Fruit fly (Drosophila melanogaster) whole organism, embryonic: ENCODE data around the gene Sys1.

Experiments
- CG10543 ChIP-seq: fragments of 200-800 bp; sonication (Bioruptor generic); optimal IDR thresholded peaks from 3 replicates; lab custom pipeline; 2017; ENCODE audit warnings: missing biosample characterization, mild to moderate bottlenecking, missing genetic modification characterization, moderate library complexity
- CG11695 ChIP-seq: fragments of 200-800 bp; sonication (Bioruptor generic); IDR thresholded peaks from 3 replicates; pipeline ENCODE4 v1.3.6; 2022; ENCODE audit warnings: missing biosample characterization, missing genetic modification characterization
- CG16813 ChIP-seq: fragments of 200-800 bp; sonication (Bioruptor generic); IDR thresholded peaks from 3 replicates; pipeline ENCODE4 v1.3.6; 2022; ENCODE audit warnings: missing biosample characterization, missing genetic modification characterization; ENCODE audit not compliant: partially characterized antibody
- CG2678 ChIP-seq: fragments of 200-800 bp; sonication (Bioruptor generic); optimal IDR thresholded peaks from 3 replicates; lab custom pipeline; 2019; ENCODE audit warnings: missing biosample characterization, mild to moderate bottlenecking, missing genetic modification characterization, moderate library complexity
- CG34376 ChIP-seq: fragments of 200-800 bp; sonication (Bioruptor generic); optimal IDR thresholded peaks from 2 replicates; lab custom pipeline; 2018; ENCODE audit warnings: missing biosample characterization, mild to moderate bottlenecking, missing genetic modification characterization
- CG42726 ChIP-seq: fragments of 200-800 bp; sonication (Bioruptor generic); IDR thresholded peaks from 2 replicates; pipeline ENCODE4 v1.3.6; 2022; ENCODE audit warnings: missing biosample characterization, missing genetic modification characterization; ENCODE audit not compliant: partially characterized antibody
- CG7357 ChIP-seq: fragments of 200-800 bp; sonication (Bioruptor generic); IDR thresholded peaks from 3 replicates; pipeline ENCODE4 v1.3.6; 2022; ENCODE audit warnings: missing biosample characterization, missing genetic modification characterization
- CG8290 ChIP-seq, 3 experiments: fragments of 200-800 bp; sonication (Bioruptor generic); optimal IDR thresholded peaks; 2 replicates each; lab custom pipeline; 2016 to 2019; ENCODE audit warnings: missing biosample characterization in 3 of 3, missing genetic modification characterization in 3 of 3, mild to moderate bottlenecking in 2 of 3, moderate library complexity in 1 of 3
- CG8765 ChIP-seq: fragments of 200-800 bp; sonication (Bioruptor generic); IDR thresholded peaks from 2 replicates; pipeline ENCODE4 v1.3.6; 2022; ENCODE audit warnings: missing biosample characterization, missing genetic modification characterization
- Dip2 ChIP-seq: fragments of 200-800 bp; sonication (Bioruptor generic); IDR thresholded peaks from 2 replicates; pipeline ENCODE4 v1.3.6; 2022; ENCODE audit warnings: missing biosample characterization, missing genetic modification characterization
- Dll ChIP-seq: fragments of 200-800 bp; sonication (Bioruptor generic); IDR thresholded peaks from 4 replicates; pipeline ENCODE4 v1.3.6; 2022; ENCODE audit warnings: missing biosample characterization, missing genetic modification characterization; ENCODE audit not compliant: partially characterized antibody
- HLH4C ChIP-seq: fragments of 200-800 bp; sonication (Bioruptor generic); IDR thresholded peaks from 3 replicates; pipeline ENCODE4 v1.3.6; 2022; ENCODE audit warnings: missing biosample characterization, missing genetic modification characterization; ENCODE audit not compliant: partially characterized antibody
- Hey ChIP-seq: fragments of 200-800 bp; sonication (Bioruptor generic); optimal IDR thresholded peaks from 3 replicates; lab custom pipeline; 2018; ENCODE audit warnings: missing biosample characterization, mild to moderate bottlenecking, missing genetic modification characterization
- Hr51 ChIP-seq, 2 experiments: fragments of 200-800 bp; sonication (Bioruptor generic); optimal IDR thresholded peaks; 2 replicates in 1 of 2; 3 replicates in 1 of 2; lab custom pipeline; 2016 to 2018; ENCODE audit warnings: missing biosample characterization in 2 of 2, missing genetic modification characterization in 2 of 2, mild to moderate bottlenecking in 1 of 2, moderate library complexity in 1 of 2
- Lim3 ChIP-seq: fragments of 200-800 bp; sonication (Bioruptor generic); IDR thresholded peaks from 2 replicates; pipeline ENCODE4 v1.3.6; 2022; ENCODE audit warnings: missing biosample characterization, missing genetic modification characterization
- Med ChIP-seq: fragments of 200-800 bp; sonication (Bioruptor generic); peaks from one replicate; lab custom pipeline; 2016; ENCODE audit warnings: missing biosample characterization, missing genetic modification characterization, mild to moderate bottlenecking, inconsistent platforms, moderate library complexity
- Opbp ChIP-seq: fragments of 200-800 bp; sonication (Bioruptor generic); IDR thresholded peaks from 3 replicates; pipeline ENCODE4 v1.3.6; 2022; ENCODE audit warnings: missing biosample characterization, missing genetic modification characterization; ENCODE audit not compliant: partially characterized antibody
- Pdp1 ChIP-seq, 2 experiments: fragments of 200-800 bp; sonication (Bioruptor generic); optimal IDR thresholded peaks; 3 replicates each; lab custom pipeline; 2016; ENCODE audit warnings: missing biosample characterization in 2 of 2, missing genetic modification characterization in 2 of 2, mild to moderate bottlenecking in 1 of 2, moderate library complexity in 1 of 2
- Sox102F ChIP-seq: fragments of 200-800 bp; sonication (Bioruptor generic); optimal IDR thresholded peaks from 2 replicates; lab custom pipeline; 2018; ENCODE audit warnings: missing biosample characterization, mild to moderate bottlenecking, missing genetic modification characterization, moderate library complexity
- amos ChIP-seq: fragments of 200-800 bp; sonication (Bioruptor generic); IDR thresholded peaks from 2 replicates; pipeline ENCODE4 v1.3.6; 2022; ENCODE audit warnings: missing biosample characterization, missing genetic modification characterization; ENCODE audit not compliant: partially characterized antibody
- ato ChIP-seq: fragments of 200-800 bp; sonication (Bioruptor generic); IDR thresholded peaks from 2 replicates; pipeline ENCODE4 v1.3.6; 2022; ENCODE audit warnings: missing biosample characterization, missing genetic modification characterization; ENCODE audit not compliant: partially characterized antibody
- br ChIP-seq: fragments of >200 bp; optimal IDR thresholded peaks from 2 replicates; lab custom pipeline; 2017
- danr ChIP-seq: fragments of 200-800 bp; sonication (Bioruptor generic); IDR thresholded peaks from 2 replicates; pipeline ENCODE4 v1.3.6; 2022; ENCODE audit warnings: missing biosample characterization, missing genetic modification characterization
- exex ChIP-seq: fragments of 200-800 bp; sonication (Bioruptor generic); optimal IDR thresholded peaks from 4 replicates; lab custom pipeline; 2018; ENCODE audit warnings: missing biosample characterization, mild to moderate bottlenecking, missing genetic modification characterization, moderate library complexity
- gce ChIP-seq: fragments of 200-800 bp; sonication (Bioruptor generic); IDR thresholded peaks from 3 replicates; pipeline ENCODE4 v1.3.6; 2022; ENCODE audit warnings: missing biosample characterization, missing genetic modification characterization
- gem ChIP-seq: fragments of 200-800 bp; sonication (Bioruptor generic); optimal IDR thresholded peaks from 2 replicates; lab custom pipeline; 2019; ENCODE audit warnings: missing biosample characterization, mild to moderate bottlenecking, missing genetic modification characterization, moderate library complexity
- hb ChIP-seq: fragments of 200-800 bp; sonication (Bioruptor generic); IDR thresholded peaks from 3 replicates; pipeline ENCODE4 v1.3.6; 2022; ENCODE audit warnings: missing biosample characterization, missing genetic modification characterization; ENCODE audit not compliant: partially characterized antibody
- hbn ChIP-seq: fragments of 200-800 bp; sonication (Bioruptor generic); IDR thresholded peaks from 2 replicates; pipeline ENCODE4 v1.3.6; 2022; ENCODE audit warnings: missing biosample characterization, missing genetic modification characterization; ENCODE audit not compliant: partially characterized antibody
- ind ChIP-seq: fragments of 200-800 bp; sonication (Bioruptor generic); optimal IDR thresholded peaks from 3 replicates; lab custom pipeline; 2016; ENCODE audit warnings: missing biosample characterization, missing genetic modification characterization
- insv ChIP-seq, 2 experiments: fragments of 200-800 bp; sonication (Bioruptor generic); optimal IDR thresholded peaks; 3 replicates each; lab custom pipeline; 2016 to 2018; ENCODE audit warnings: missing biosample characterization in 2 of 2, missing genetic modification characterization in 2 of 2
- inv ChIP-seq: fragments of 200-800 bp; sonication (Bioruptor generic); IDR thresholded peaks from 2 replicates; pipeline ENCODE4 v1.3.6; 2022; ENCODE audit warnings: missing biosample characterization, missing genetic modification characterization; ENCODE audit not compliant: partially characterized antibody
- knrl ChIP-seq: fragments of 200-800 bp; sonication (Bioruptor generic); IDR thresholded peaks from 3 replicates; pipeline ENCODE4 v1.3.6; 2022; ENCODE audit warnings: missing biosample characterization, missing genetic modification characterization; ENCODE audit not compliant: partially characterized antibody
- lov ChIP-seq, 2 experiments: fragments of 200-800 bp in 1 of 2; fragments of >200 bp in 1 of 2; sonication (Bioruptor generic) in 1 of 2; IDR thresholded peaks in 1 of 2; optimal IDR thresholded peaks in 1 of 2; 2 replicates in 1 of 2; 3 replicates in 1 of 2; pipeline versions ENCODE4 v1.3.6 to Lab custom; 2017 to 2022; ENCODE audit warnings: missing biosample characterization in 1 of 2, missing genetic modification characterization in 1 of 2
- mirr ChIP-seq: fragments of 200-800 bp; sonication (Bioruptor generic); optimal IDR thresholded peaks from 3 replicates; lab custom pipeline; 2018; ENCODE audit warnings: missing biosample characterization, mild to moderate bottlenecking, missing genetic modification characterization
- mld ChIP-seq: fragments of 200-800 bp; sonication (Bioruptor generic); IDR thresholded peaks from 3 replicates; pipeline ENCODE4 v1.3.6; 2022; ENCODE audit warnings: missing biosample characterization, missing genetic modification characterization; ENCODE audit not compliant: partially characterized antibody
- nerfin-2 ChIP-seq: fragments of 200-800 bp; sonication (Bioruptor generic); IDR thresholded peaks from 2 replicates; pipeline ENCODE4 v1.3.6; 2022; ENCODE audit warnings: missing biosample characterization, missing genetic modification characterization; ENCODE audit not compliant: partially characterized antibody
- otp ChIP-seq: fragments of 200-800 bp; sonication (Bioruptor generic); IDR thresholded peaks from 3 replicates; pipeline ENCODE4, ENCODE4 v1.3.6; 2022; ENCODE audit warnings: missing biosample characterization, missing genetic modification characterization
- pb ChIP-seq: fragments of 200-800 bp; sonication (Bioruptor generic); optimal IDR thresholded peaks from 3 replicates; lab custom pipeline; 2016; ENCODE audit warnings: missing biosample characterization, missing genetic modification characterization
- pzg ChIP-seq: fragments of 200-800 bp; sonication (Bioruptor generic); optimal IDR thresholded peaks from 3 replicates; lab custom pipeline; 2018; ENCODE audit warnings: missing biosample characterization, mild to moderate bottlenecking, missing genetic modification characterization, moderate library complexity
- sens ChIP-seq: fragments of 200-800 bp; sonication (Bioruptor generic); peaks from one replicate; lab custom pipeline; 2016; ENCODE audit warnings: missing biosample characterization, missing genetic modification characterization
- sisA ChIP-seq: fragments of 200-800 bp; sonication (Bioruptor generic); IDR thresholded peaks from 2 replicates; pipeline ENCODE4 v1.3.6; 2022; ENCODE audit warnings: missing biosample characterization, missing genetic modification characterization
- sna ChIP-seq: fragments of 200-800 bp; sonication (Bioruptor generic); IDR thresholded peaks from 2 replicates; pipeline ENCODE4 v1.3.6; 2022; ENCODE audit warnings: missing biosample characterization, missing genetic modification characterization; ENCODE audit not compliant: partially characterized antibody
- so ChIP-seq: fragments of 200-800 bp; sonication (Bioruptor generic); IDR thresholded peaks from 3 replicates; pipeline ENCODE4 v1.3.6; 2022; ENCODE audit warnings: missing biosample characterization, missing genetic modification characterization
- sug ChIP-seq: fragments of 200-800 bp; optimal IDR thresholded peaks from 2 replicates; lab custom pipeline; 2019; ENCODE audit warnings: missing biosample characterization, mild to moderate bottlenecking, missing genetic modification characterization, moderate library complexity
- tin ChIP-seq: fragments of 200-800 bp; sonication (Bioruptor generic); optimal IDR thresholded peaks from 3 replicates; lab custom pipeline; 2016; ENCODE audit warnings: missing biosample characterization, missing genetic modification characterization
- vfl ChIP-seq: fragments of 200-800 bp; sonication (Bioruptor generic); optimal IDR thresholded peaks from 2 replicates; lab custom pipeline; 2016; ENCODE audit warnings: missing biosample characterization, missing genetic modification characterization

Sys1 gene

DNA sequence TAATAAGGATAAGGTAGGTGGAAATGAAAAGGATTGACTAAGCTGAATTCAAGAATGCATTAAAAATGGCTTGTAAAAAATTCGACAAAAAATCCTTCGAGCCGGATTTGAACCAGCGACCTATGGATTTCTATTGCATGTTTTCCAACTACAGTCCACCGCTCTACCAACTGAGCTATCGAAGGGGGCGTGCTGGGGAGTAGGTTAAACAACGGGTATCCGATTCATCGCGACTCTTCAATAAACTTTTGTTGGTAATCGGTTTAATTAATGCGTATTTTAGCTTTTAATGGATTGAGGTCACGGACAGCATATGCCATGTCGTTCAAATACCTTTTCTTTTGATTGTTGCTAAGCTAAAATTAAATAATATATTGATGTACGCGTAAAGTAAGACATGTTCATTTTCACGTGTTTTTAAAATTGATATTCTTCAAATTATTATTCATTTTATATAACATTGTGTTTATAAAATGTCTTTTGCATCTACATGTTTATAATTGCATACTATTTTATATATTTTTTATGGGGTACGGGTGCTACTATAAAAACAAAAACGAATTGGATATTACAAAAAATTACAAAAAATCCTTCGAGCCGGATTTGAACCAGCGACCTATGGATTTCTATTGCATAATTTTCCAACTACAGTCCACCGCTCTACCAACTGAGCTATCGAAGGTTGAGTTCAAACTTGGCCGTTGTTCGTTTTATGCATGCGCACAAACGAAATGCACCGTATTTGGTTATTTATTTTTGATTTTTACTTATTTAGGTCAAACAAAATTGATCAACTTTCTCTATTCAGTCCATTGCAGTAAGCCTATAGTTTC, 15.6 kb downstream of the Sys1 start (continued):
- peak; percentile 10 for TF ChIP-seq gem
- TF ChIP-seq mld, result peak; percentile 92
- no peak for TF ChIP-seq danr (GFP tag; lab: Robert Waterston, UW)
- TF ChIP-seq Sox102F (GFP tag; lab: Kevin White, UChicago), result no peak
- TF ChIP-seq Hey (tag; lab: Kevin White, UChicago), result no peak
- TF ChIP-seq knrl (GFP tag; lab: Robert Waterston, UW), result peak; percentile 36
- TF ChIP-seq Hr51 (GFP tag; optimal IDR thresholded peaks at IDR 0.05; lab: Kevin White, UChicago), result peak in 1 of 2 experiments; percentile 22
- TF ChIP-seq hb (GFP tag; lab: Robert Waterston, UW), result peak; percentile 68
- peak; percentile 37; the same call in 1 of the 2 replicates for TF ChIP-seq hbn
- TF ChIP-seq CG11695 (GFP tag; lab: Robert Waterston, UW), result no peak
- TF ChIP-seq sens (GFP tag; lab: Kevin White, UChicago), result peak; percentile 79
- TF ChIP-seq br (lab: Kevin White, UChicago), result no peak
- peak; percentile 94 for TF ChIP-seq CG42726 (GFP tag; lab: Robert Waterston, UW)
- TF ChIP-seq insv (GFP tag; optimal IDR thresholded peaks at IDR 0.05; lab: Kevin White, UChicago), result no peak
- peak; percentile 75 for TF ChIP-seq nerfin-2
- TF ChIP-seq CG10543, result peak; percentile 1
- no peak for TF ChIP-seq pb
- TF ChIP-seq tin, result no peak
- peak; percentile 77 for TF ChIP-seq mirr (GFP tag; lab: Kevin White, UChicago)
- peak; percentile 72 for TF ChIP-seq CG34376 (GFP tag; lab: Kevin White, UChicago)
- no peak for TF ChIP-seq Dip2
- TF ChIP-seq Opbp (GFP tag; lab: Robert Waterston, UW), result peak; percentile 92
- TF ChIP-seq sisA, result no peak
- peak; percentile 91 for TF ChIP-seq ato (GFP tag; lab: Robert Waterston, UW)
- no peak for TF ChIP-seq ind (GFP tag; lab: Kevin White, UChicago)
- peak; percentile 24 for TF ChIP-seq inv (GFP tag; lab: Robert Waterston, UW)
- no peak for TF ChIP-seq CG8290 (GFP tag; optimal IDR thresholded peaks at IDR 0.05; lab: Kevin White, UChicago)
- TF ChIP-seq CG8290 (tag; optimal IDR thresholded peaks at IDR 0.05; lab: Kevin White, UChicago), result peak in 1 of 2 experiments; percentile 23
- TF ChIP-seq CG7357 (GFP tag; lab: Robert Waterston, UW), result no peak
- TF ChIP-seq Dll (GFP tag; lab: Robert Waterston, UW), result 0 out of 4 replicates have a peak, but pooled peaks have one; percentile 36
- no peak for TF ChIP-seq vfl (GFP tag; lab: Kevin White, UChicago)
- TF ChIP-seq CG16813 (GFP tag; lab: Robert Waterston, UW), result peak; percentile 48
- peak; percentile 30; the same call in 1 of the 3 replicates for TF ChIP-seq otp (GFP tag; lab: Robert Waterston, UW)
- TF ChIP-seq CG2678 (tag; lab: Kevin White, UChicago), result peak; percentile 16
- peak; percentile 40 for TF ChIP-seq sug
- no peak for TF ChIP-seq CG8765 (GFP tag; lab: Robert Waterston, UW)
- TF ChIP-seq so (GFP tag; lab: Robert Waterston, UW), result no peak
- no peak for TF ChIP-seq lov (optimal IDR thresholded peaks at IDR 0.05; lab: Kevin White, UChicago)
- no peak for TF ChIP-seq lov (GFP tag; IDR thresholded peaks at IDR 0.05; lab: Robert Waterston, UW)
- peak; percentile 79 for TF ChIP-seq amos (GFP tag; lab: Robert Waterston, UW)
- TF ChIP-seq exex, result peak; percentile 93
- no peak for TF ChIP-seq Lim3 (GFP tag; lab: Robert Waterston, UW)
- peak; percentile 53 for TF ChIP-seq HLH4C
- TF ChIP-seq Med (GFP tag; lab: Kevin White, UChicago), result peak; percentile 76
- TF ChIP-seq gce, result no peak
- TF ChIP-seq pzg, result no peak
- peak in 1 of 2 experiments; percentile 96 for TF ChIP-seq Pdp1 (GFP tag; optimal IDR thresholded peaks at IDR 0.05; lab: Kevin White, UChicago)
- peak; percentile 44; the same call in 1 of the 2 replicates for TF ChIP-seq sna (GFP tag; lab: Robert Waterston, UW)
